Worm (Caenorhabditis elegans) whole organism, L1 larva: ENCODE results near the gene grd-14.

ENCODE experiments used
- C04F5.9 ChIP-seq: sonication (generic microtip); optimal IDR thresholded peaks from 2 replicates; lab custom pipeline; 2016; ENCODE audit warnings: missing genetic modification characterization, missing compliant biosample characterization
- C34B4.2 ChIP-seq: sonication (generic microtip); optimal IDR thresholded peaks from 2 replicates; lab custom pipeline; 2017; ENCODE audit warnings: mild to moderate bottlenecking, missing genetic modification characterization, missing compliant biosample characterization
- aly-2 ChIP-seq: fragments of 150-350 bp; optimal IDR thresholded peaks from 2 replicates; lab custom pipeline; 2014; ENCODE audit warnings: missing biosample characterization, missing genetic modification characterization
- ama-1 ChIP-seq: fragments of 150-350 bp; optimal IDR thresholded peaks from 2 replicates; lab custom pipeline; 2014
- blmp-1 ChIP-seq: fragments of 150-350 bp; optimal IDR thresholded peaks from 2 replicates; lab custom pipeline; 2014; ENCODE audit warnings: missing biosample characterization, missing genetic modification characterization
- ceh-8 ChIP-seq: fragments of 200-800 bp; sonication (Bioruptor generic); optimal IDR thresholded peaks from 2 replicates; lab custom pipeline; 2018; ENCODE audit warnings: mild to moderate bottlenecking, missing genetic modification characterization, moderate library complexity, missing compliant biosample characterization
- ceh-88 ChIP-seq: fragments of 200-800 bp; sonication (Bioruptor generic); IDR thresholded peaks from 2 replicates; pipeline ENCODE4 v1.3.6; 2022; ENCODE audit warnings: missing genetic modification characterization, missing compliant biosample characterization
- dpl-1 ChIP-seq, 3 experiments: fragments of 150-350 bp in 2 of 3; sonication (generic microtip) in 1 of 3; optimal IDR thresholded peaks; 2 replicates each; lab custom pipeline; 2014 to 2017; ENCODE audit warnings: missing biosample characterization in 3 of 3, missing genetic modification characterization in 3 of 3, missing genetic modification reagents in 3 of 3
- dsc-1 ChIP-seq: sonication (generic microtip); optimal IDR thresholded peaks from 2 replicates; lab custom pipeline; 2016; ENCODE audit warnings: mild to moderate bottlenecking, missing genetic modification characterization, missing compliant biosample characterization
- elt-2 ChIP-seq: sonication (generic microtip); optimal IDR thresholded peaks from 2 replicates; lab custom pipeline; 2016; ENCODE audit warnings: missing genetic modification characterization, mild to moderate bottlenecking, inconsistent platforms, missing compliant biosample characterization, missing genetic modification reagents
- elt-3 ChIP-seq, 6 experiments: fragments of 150-350 bp in 1 of 6; sonication (generic microtip); optimal IDR thresholded peaks; 2 replicates each; lab custom pipeline; 2017 to 2018; ENCODE audit warnings: missing biosample characterization in 6 of 6, missing genetic modification characterization in 6 of 6, inconsistent platforms in 1 of 6
- fkh-10 ChIP-seq: sonication (generic microtip); optimal IDR thresholded peaks from 2 replicates; lab custom pipeline; 2017; ENCODE audit warnings: missing biosample characterization, missing genetic modification reagents, missing genetic modification characterization
- fkh-8 ChIP-seq: sonication (generic microtip); optimal IDR thresholded peaks from 2 replicates; lab custom pipeline; 2016; ENCODE audit warnings: mild to moderate bottlenecking, missing genetic modification characterization, missing compliant biosample characterization
- fos-1 ChIP-seq: fragments of 150-350 bp; optimal IDR thresholded peaks from 2 replicates; lab custom pipeline; 2014; ENCODE audit warnings: missing biosample characterization, missing genetic modification characterization
- grh-1 ChIP-seq: fragments of 200-800 bp; sonication (Bioruptor generic); IDR thresholded peaks from 2 replicates; pipeline ENCODE4 v1.3.6; 2022; ENCODE audit warnings: missing genetic modification reagents, missing genetic modification characterization, missing compliant biosample characterization
- irx-1 ChIP-seq: sonication (generic microtip); optimal IDR thresholded peaks from 2 replicates; lab custom pipeline; 2016; ENCODE audit warnings: missing genetic modification characterization, missing compliant biosample characterization
- isw-1 ChIP-seq: fragments of 200-800 bp; sonication (Bioruptor generic); IDR thresholded peaks from 2 replicates; pipeline ENCODE4 v1.3.6; 2022; ENCODE audit warnings: missing genetic modification characterization, missing compliant biosample characterization
- lin-13 ChIP-seq: fragments of 150-350 bp; optimal IDR thresholded peaks from 2 replicates; lab custom pipeline; 2014; ENCODE audit warnings: missing biosample characterization, missing genetic modification reagents, missing genetic modification characterization
- lin-14 ChIP-seq: fragments of 200-800 bp; sonication (Bioruptor generic); optimal IDR thresholded peaks from 2 replicates; lab custom pipeline; 2018; ENCODE audit warnings: mild to moderate bottlenecking, missing genetic modification characterization, moderate library complexity, missing compliant biosample characterization
- lin-35 ChIP-seq, 2 experiments: fragments of 150-350 bp; optimal IDR thresholded peaks; 2 replicates each; lab custom pipeline; 2014; ENCODE audit warnings: missing biosample characterization in 2 of 2, missing genetic modification characterization in 2 of 2, missing genetic modification reagents in 2 of 2
- mef-2 ChIP-seq: fragments of 150-350 bp; optimal IDR thresholded peaks from 2 replicates; lab custom pipeline; 2014; ENCODE audit warnings: missing biosample characterization, missing genetic modification characterization
- mep-1 ChIP-seq: fragments of 150-350 bp; optimal IDR thresholded peaks from 2 replicates; lab custom pipeline; 2014; ENCODE audit warnings: missing biosample characterization, missing genetic modification characterization
- nhr-11 ChIP-seq: fragments of 150-350 bp; optimal IDR thresholded peaks from 2 replicates; lab custom pipeline; 2014; ENCODE audit warnings: missing biosample characterization, missing genetic modification characterization
- nhr-12 ChIP-seq: sonication (generic microtip); optimal IDR thresholded peaks from 2 replicates; lab custom pipeline; 2017; ENCODE audit warnings: missing biosample characterization, missing genetic modification characterization
- nhr-19 ChIP-seq: fragments of 200-800 bp; sonication (Bioruptor generic); conservative IDR thresholded peaks from 2 replicates; pipeline ENCODE4 v1.3.6; 2022; ENCODE audit warnings: missing genetic modification characterization, missing compliant biosample characterization
- nhr-237 ChIP-seq: fragments of 150-350 bp; optimal IDR thresholded peaks from 2 replicates; lab custom pipeline; 2014; ENCODE audit warnings: missing biosample characterization, missing genetic modification characterization
- nhr-47 ChIP-seq: sonication (generic microtip); optimal IDR thresholded peaks from 2 replicates; lab custom pipeline; 2016; ENCODE audit warnings: mild to moderate bottlenecking, missing genetic modification characterization, moderate library complexity, missing compliant biosample characterization
- nhr-71 ChIP-seq: sonication (generic microtip); optimal IDR thresholded peaks from 2 replicates; lab custom pipeline; 2016; ENCODE audit warnings: mild to moderate bottlenecking, missing genetic modification characterization, moderate library complexity, missing compliant biosample characterization
- pqm-1 ChIP-seq: sonication (generic microtip); optimal IDR thresholded peaks from 3 replicates; lab custom pipeline; 2017; ENCODE audit warnings: missing biosample characterization, missing genetic modification characterization
- rnt-1 ChIP-seq: sonication (generic microtip); optimal IDR thresholded peaks from 2 replicates; lab custom pipeline; 2016; ENCODE audit warnings: mild to moderate bottlenecking, missing genetic modification characterization, moderate library complexity, missing compliant biosample characterization
- snpc-4 ChIP-seq: fragments of 150-350 bp; optimal IDR thresholded peaks from 2 replicates; lab custom pipeline; 2014; ENCODE audit warnings: missing biosample characterization, missing genetic modification characterization
- sptf-1 ChIP-seq: fragments of 150-350 bp; optimal IDR thresholded peaks from 2 replicates; lab custom pipeline; 2014; ENCODE audit warnings: missing biosample characterization, missing genetic modification characterization
- unc-30 ChIP-seq: sonication (generic microtip); optimal IDR thresholded peaks from 2 replicates; lab custom pipeline; 2017; ENCODE audit warnings: missing biosample characterization, missing genetic modification characterization
- unc-86 ChIP-seq: sonication (generic microtip); optimal IDR thresholded peaks from 2 replicates; lab custom pipeline; 2016; ENCODE audit warnings: missing genetic modification characterization, missing compliant biosample characterization
- unc-98 ChIP-seq: fragments of 200-800 bp; sonication (Bioruptor generic); IDR thresholded peaks from 2 replicates; pipeline ENCODE4 v1.3.6; 2022; ENCODE audit warnings: missing genetic modification characterization, missing compliant biosample characterization
- ztf-11 ChIP-seq, 2 experiments: sonication (generic microtip); optimal IDR thresholded peaks; 2 replicates each; lab custom pipeline; 2016 to 2017; ENCODE audit warnings: missing genetic modification characterization in 2 of 2, missing biosample characterization in 1 of 2, missing compliant biosample characterization in 1 of 2

Gene grd-14

DNA sequence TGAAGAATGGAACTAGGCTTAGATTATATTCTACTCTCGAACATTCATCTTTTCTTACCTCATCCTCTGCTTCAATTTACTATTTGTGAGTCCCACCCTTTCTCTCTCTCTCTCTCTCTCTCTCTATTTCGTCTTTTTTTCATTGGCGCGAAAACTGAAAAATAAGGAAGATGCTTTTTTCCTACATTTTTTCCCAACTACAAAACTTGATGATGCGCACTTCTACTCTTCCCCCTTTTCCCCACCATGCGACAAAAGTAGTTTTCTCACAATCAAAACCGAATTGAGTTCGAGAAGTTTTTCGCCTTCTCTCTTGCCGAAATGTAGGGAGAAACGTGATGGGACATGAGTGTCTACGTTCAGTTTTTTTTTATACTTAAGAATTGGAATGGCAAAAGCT lies 9.9 kb upstream of the grd-14 start:
- TF ChIP-seq fkh-10 (GFP tag; lab: Kevin White, UChicago) (peak; percentile 45), fkh-8 (tag; lab: Kevin White, UChicago) (no peak), grh-1 (GFP tag; lab: Robert Waterston, UW) (no peak), ceh-8 (no peak), snpc-4 (no peak), dpl-1 (GFP tag; optimal IDR thresholded peaks at IDR 0.05; lab: Kevin White, UChicago) (no peak), unc-86 (tag; lab: Kevin White, UChicago) (no peak), ama-1 (no peak), lin-14 (peak; percentile 51), lin-35 (GFP tag; optimal IDR thresholded peaks at IDR 0.05; lab: Kevin White, UChicago) (no peak)
- TF ChIP-seq, all 84 proteins: peak for 2

DNA sequence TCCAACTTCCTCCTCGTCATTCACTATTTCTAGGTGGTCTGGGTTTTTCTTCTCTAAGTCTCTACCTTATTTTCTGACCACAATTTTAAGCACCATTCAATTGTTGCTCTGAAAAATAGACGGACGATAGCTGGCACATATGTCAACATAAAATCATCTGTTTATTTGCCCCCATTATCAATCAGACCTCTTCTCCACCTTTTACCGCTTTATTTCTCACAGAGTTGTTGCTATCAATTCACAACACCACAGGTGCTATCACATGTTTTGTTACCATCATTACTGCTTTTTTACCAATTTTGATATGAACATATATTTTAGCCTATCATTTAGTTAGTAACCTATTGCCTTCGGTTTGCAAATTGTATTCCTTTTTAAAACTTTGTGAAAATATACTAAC lies 7.1 kb upstream of the grd-14 start:
- TF ChIP-seq elt-2 (tag; lab: Kevin White, UChicago) (peak; percentile 82), sptf-1 (tag; lab: Kevin White, UChicago) (no peak), pqm-1 (tag; lab: Kevin White, UChicago) (peak; percentile 5), fkh-10 (GFP tag; lab: Kevin White, UChicago) (no peak), nhr-71 (tag; lab: Kevin White, UChicago) (peak; percentile 6)

DNA sequence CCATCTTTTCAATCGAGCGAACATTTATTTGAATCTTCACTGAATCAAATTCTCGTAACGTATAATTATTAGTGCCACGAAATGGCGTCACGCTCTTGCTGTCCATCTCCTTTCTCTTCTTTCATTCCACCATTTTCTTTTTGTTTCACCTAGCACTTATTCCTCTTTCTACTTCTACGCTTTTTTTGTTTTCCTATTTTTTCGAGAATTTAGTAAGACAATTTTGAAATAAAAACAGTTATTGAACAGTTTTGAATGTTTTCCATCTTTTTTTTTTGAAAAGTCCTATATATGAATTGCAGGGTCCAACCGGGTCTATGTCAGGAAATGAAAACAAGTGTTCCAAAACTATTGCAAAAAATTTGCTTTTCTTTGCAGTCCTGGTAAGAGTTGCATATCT lies 4.8 kb upstream of the grd-14 start, which contains the start of gene T01B10.5:
Gene T01B10.5 (plus strand): TSS at position 301 of the 400 bp plus-strand sequence.
- TF ChIP-seq nhr-47 (tag; lab: Kevin White, UChicago): no peak
- no peak for TF ChIP-seq ceh-8
- no peak for TF ChIP-seq ceh-88
- TF ChIP-seq irx-1: no peak
- no peak for TF ChIP-seq nhr-11 (tag; lab: Kevin White, UChicago)
- no peak for TF ChIP-seq unc-98 (GFP tag; lab: Robert Waterston, UW)
- no peak for TF ChIP-seq elt-3 (tag; optimal IDR thresholded peaks at IDR 0.05; lab: Kevin White, UChicago)
- no peak for TF ChIP-seq C34B4.2 (tag; lab: Kevin White, UChicago)

DNA sequence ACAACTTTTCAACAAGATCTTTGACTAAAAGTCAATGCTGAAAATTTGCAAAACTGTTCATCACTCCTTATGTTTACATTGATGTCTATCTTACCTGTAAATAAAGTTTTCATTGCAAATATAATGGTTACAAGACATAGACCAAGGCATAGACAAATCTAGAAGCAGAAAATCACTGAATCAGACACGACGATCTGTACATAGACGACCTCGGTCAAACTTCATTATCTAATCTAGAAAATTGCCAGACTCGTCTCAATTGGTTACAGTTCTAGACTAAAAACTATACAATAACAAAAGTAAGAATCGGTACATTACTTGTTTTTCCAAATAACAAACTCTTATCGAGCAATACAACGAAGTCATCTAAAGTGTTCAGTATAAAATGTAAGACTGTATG lies 1.1 kb downstream of the grd-14 start, which contains the start of gene grd-4:
Gene grd-4 (plus strand): TSS at position 301 of the 400 bp plus-strand sequence.
- no peak for TF ChIP-seq fkh-8 (tag; lab: Kevin White, UChicago)
- no peak for TF ChIP-seq nhr-19
- TF ChIP-seq mef-2 (tag; lab: Kevin White, UChicago): no peak
- TF ChIP-seq mep-1 (tag; lab: Kevin White, UChicago): no peak
- no peak for TF ChIP-seq rnt-1
- no peak for TF ChIP-seq isw-1 (GFP tag; lab: Robert Waterston, UW)
- no peak for TF ChIP-seq nhr-12 (tag; lab: Kevin White, UChicago)
- TF ChIP-seq ztf-11 (tag; optimal IDR thresholded peaks at IDR 0.05; lab: Kevin White, UChicago): no peak
- TF ChIP-seq unc-30: no peak
- TF ChIP-seq dsc-1: no peak
- no peak for TF ChIP-seq snpc-4
- TF ChIP-seq fkh-10 (GFP tag; lab: Kevin White, UChicago): no peak
- TF ChIP-seq nhr-237 (tag; lab: Kevin White, UChicago): no peak
- TF ChIP-seq C04F5.9 (tag; lab: Kevin White, UChicago): no peak
- no peak for TF ChIP-seq fos-1 (tag; lab: Kevin White, UChicago)
- no peak for TF ChIP-seq lin-13 (GFP tag; lab: Kevin White, UChicago)
- TF ChIP-seq aly-2 (tag; lab: Kevin White, UChicago): no peak
- no peak for TF ChIP-seq dpl-1 (GFP tag; optimal IDR thresholded peaks at IDR 0.05; lab: Kevin White, UChicago)

DNA sequence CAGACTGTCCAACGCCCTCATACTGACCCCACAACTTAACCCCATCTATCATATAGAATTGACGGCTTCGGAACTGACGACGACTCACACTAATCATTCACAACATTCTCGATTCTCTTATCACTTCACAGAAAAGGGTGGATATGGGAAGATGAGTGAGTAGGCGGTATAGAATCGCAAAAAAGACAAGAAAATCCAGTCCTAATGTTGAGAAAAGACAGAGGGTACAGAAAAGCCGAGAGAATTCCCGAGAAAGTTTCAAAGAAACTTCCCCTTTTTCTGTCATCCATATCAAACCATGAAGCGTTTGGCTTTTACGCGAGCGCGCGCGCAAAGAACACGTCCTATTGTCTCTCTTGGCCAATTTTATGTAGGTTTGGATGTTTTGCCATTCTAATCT lies 4.4 kb downstream of the grd-14 start:
- TF ChIP-seq blmp-1 (tag; lab: Kevin White, UChicago) (peak; percentile 89), C34B4.2 (tag; lab: Kevin White, UChicago) (no peak)
- TF ChIP-seq, all 84 proteins: peak for 1
